Fruit fly (Drosophila melanogaster) whole organism, embryonic: ENCODE measurements around the gene mldr.

Experiments used
- Bgb ChIP-seq: fragments of 200-800 bp; sonication (Bioruptor generic); IDR thresholded peaks from 2 replicates; pipeline ENCODE4 v1.3.6; 2022; ENCODE audit warnings: missing biosample characterization, missing genetic modification characterization; ENCODE audit not compliant: partially characterized antibody
- CG12071 ChIP-seq: fragments of 200-800 bp; sonication (Bioruptor generic); optimal IDR thresholded peaks from 3 replicates; lab custom pipeline; 2018; ENCODE audit warnings: missing biosample characterization, mild to moderate bottlenecking, missing genetic modification characterization
- CG13424 ChIP-seq: fragments of 200-800 bp; sonication (Bioruptor generic); optimal IDR thresholded peaks from 2 replicates; lab custom pipeline; 2019; ENCODE audit warnings: missing biosample characterization, mild to moderate bottlenecking, missing genetic modification characterization, moderate library complexity
- CG2129 ChIP-seq: fragments of 200-800 bp; sonication (Bioruptor generic); IDR thresholded peaks from 2 replicates; pipeline ENCODE4 v1.3.6; 2022; ENCODE audit warnings: missing biosample characterization, missing genetic modification characterization; ENCODE audit not compliant: partially characterized antibody
- CG2678 ChIP-seq: fragments of 200-800 bp; sonication (Bioruptor generic); optimal IDR thresholded peaks from 3 replicates; lab custom pipeline; 2019; ENCODE audit warnings: missing biosample characterization, mild to moderate bottlenecking, missing genetic modification characterization, moderate library complexity
- CG31365 ChIP-seq: fragments of 200-800 bp; sonication (Bioruptor generic); optimal IDR thresholded peaks from 2 replicates; lab custom pipeline; 2018; ENCODE audit warnings: missing biosample characterization, mild to moderate bottlenecking, missing genetic modification characterization
- CG33557 ChIP-seq: fragments of 200-800 bp; sonication (Bioruptor generic); optimal IDR thresholded peaks from 2 replicates; lab custom pipeline; 2019; ENCODE audit warnings: missing biosample characterization, mild to moderate bottlenecking, missing genetic modification characterization, moderate library complexity
- CG4730 ChIP-seq: fragments of 200-800 bp; sonication (Bioruptor generic); IDR thresholded peaks from 2 replicates; pipeline ENCODE4 v1.3.6; 2022; ENCODE audit warnings: missing biosample characterization, missing genetic modification characterization
- CG4820 ChIP-seq: fragments of 200-800 bp; sonication (Bioruptor generic); optimal IDR thresholded peaks from 3 replicates; lab custom pipeline; 2016; ENCODE audit warnings: missing biosample characterization, missing genetic modification characterization
- CG5180 ChIP-seq: fragments of 200-800 bp; sonication (Bioruptor generic); optimal IDR thresholded peaks from 3 replicates; lab custom pipeline; 2017; ENCODE audit warnings: missing biosample characterization, missing genetic modification characterization, mild to moderate bottlenecking, moderate library complexity, missing genetic modification reagents
- CG7928 ChIP-seq: fragments of 200-800 bp; sonication (Bioruptor generic); optimal IDR thresholded peaks from 2 replicates; lab custom pipeline; 2017; ENCODE audit warnings: missing biosample characterization, mild to moderate bottlenecking, missing genetic modification characterization
- CG8359 ChIP-seq: fragments of 200-800 bp; sonication (Bioruptor generic); optimal IDR thresholded peaks from 2 replicates; lab custom pipeline; 2017; ENCODE audit warnings: missing biosample characterization, mild to moderate bottlenecking, missing genetic modification characterization, borderline replicate concordance
- CG8924 ChIP-seq: fragments of 200-800 bp; optimal IDR thresholded peaks from 3 replicates; lab custom pipeline; 2019; ENCODE audit warnings: missing biosample characterization, mild to moderate bottlenecking, missing genetic modification characterization, moderate library complexity
- Dfd ChIP-seq, 2 experiments: fragments of >200 bp; optimal IDR thresholded peaks; 2 replicates each; lab custom pipeline; 2017; ENCODE audit warnings: missing biosample characterization in 2 of 2, missing genetic modification characterization in 2 of 2
- E2f1 ChIP-seq: fragments of 200-800 bp; sonication (Bioruptor generic); IDR thresholded peaks from 2 replicates; pipeline ENCODE4 v1.3.6; 2022; ENCODE audit warnings: missing biosample characterization, missing genetic modification characterization
- Gug ChIP-seq: fragments of 200-800 bp; sonication (Bioruptor generic); IDR thresholded peaks from 4 replicates; pipeline ENCODE4 v1.3.6; 2022; ENCODE audit warnings: missing biosample characterization, missing genetic modification characterization
- HLH3B ChIP-seq: fragments of 200-800 bp; sonication (Bioruptor generic); IDR thresholded peaks from 2 replicates; pipeline ENCODE4 v1.3.6; 2022; ENCODE audit warnings: missing biosample characterization, missing genetic modification characterization
- Hand ChIP-seq: fragments of 200-800 bp; sonication (Bioruptor generic); optimal IDR thresholded peaks from 2 replicates; lab custom pipeline; 2017; ENCODE audit warnings: mild to moderate bottlenecking, missing biosample characterization, missing genetic modification reagents, missing genetic modification characterization
- Hmr ChIP-seq: fragments of 200-800 bp; sonication (Bioruptor generic); optimal IDR thresholded peaks from 3 replicates; lab custom pipeline; 2017; ENCODE audit warnings: mild to moderate bottlenecking, missing biosample characterization, missing genetic modification reagents, missing genetic modification characterization
- NFAT ChIP-seq: fragments of 200-800 bp; sonication (Bioruptor generic); IDR thresholded peaks from 2 replicates; pipeline ENCODE4 v1.3.6; 2022; ENCODE audit warnings: missing biosample characterization, missing genetic modification characterization
- Rfx ChIP-seq: fragments of 200-800 bp; sonication (Bioruptor generic); IDR thresholded peaks from 2 replicates; pipeline ENCODE4 v1.3.6; 2022; ENCODE audit warnings: missing biosample characterization, missing genetic modification characterization
- Sox102F ChIP-seq: fragments of 200-800 bp; sonication (Bioruptor generic); optimal IDR thresholded peaks from 2 replicates; lab custom pipeline; 2018; ENCODE audit warnings: missing biosample characterization, mild to moderate bottlenecking, missing genetic modification characterization, moderate library complexity
- Sry-β ChIP-seq: fragments of 200-800 bp; sonication (Bioruptor generic); optimal IDR thresholded peaks from 2 replicates; lab custom pipeline; 2018; ENCODE audit warnings: missing biosample characterization, mild to moderate bottlenecking, missing genetic modification characterization, moderate library complexity
- YL-1 ChIP-seq: fragments of 200-800 bp; sonication (Bioruptor generic); optimal IDR thresholded peaks from 3 replicates; lab custom pipeline; 2017; ENCODE audit warnings: missing biosample characterization, mild to moderate bottlenecking, missing genetic modification characterization
- bowl ChIP-seq: fragments of 200-800 bp; sonication (Bioruptor generic); IDR thresholded peaks from 2 replicates; pipeline ENCODE4 v1.3.6; 2022; ENCODE audit warnings: missing biosample characterization, missing genetic modification characterization
- cg ChIP-seq: fragments of 200-800 bp; sonication (Bioruptor generic); optimal IDR thresholded peaks from 3 replicates; lab custom pipeline; 2019; ENCODE audit warnings: missing biosample characterization, mild to moderate bottlenecking, missing genetic modification characterization, moderate library complexity
- crc ChIP-seq: fragments of 200-800 bp; sonication (Bioruptor generic); optimal IDR thresholded peaks from 2 replicates; lab custom pipeline; 2016; ENCODE audit warnings: missing biosample characterization, missing genetic modification characterization
- croc ChIP-seq: fragments of 200-800 bp; sonication (Bioruptor generic); conservative IDR thresholded peaks from 3 replicates; pipeline ENCODE4 v1.3.6; 2022; ENCODE audit warnings: missing biosample characterization, missing genetic modification characterization
- danr ChIP-seq: fragments of 200-800 bp; sonication (Bioruptor generic); IDR thresholded peaks from 2 replicates; pipeline ENCODE4 v1.3.6; 2022; ENCODE audit warnings: missing biosample characterization, missing genetic modification characterization
- eve ChIP-seq, 2 experiments: fragments of >200 bp; optimal IDR thresholded peaks; 2 replicates each; lab custom pipeline; 2017; ENCODE audit warnings: missing biosample characterization in 2 of 2, missing genetic modification characterization in 2 of 2
- exex ChIP-seq: fragments of 200-800 bp; sonication (Bioruptor generic); optimal IDR thresholded peaks from 4 replicates; lab custom pipeline; 2018; ENCODE audit warnings: missing biosample characterization, mild to moderate bottlenecking, missing genetic modification characterization, moderate library complexity
- gfzf ChIP-seq: fragments of 200-800 bp; sonication (Bioruptor generic); optimal IDR thresholded peaks from 2 replicates; lab custom pipeline; 2016; ENCODE audit warnings: missing biosample characterization, mild to moderate bottlenecking, missing genetic modification characterization, moderate library complexity
- jing ChIP-seq: fragments of 200-800 bp; sonication (Bioruptor generic); optimal IDR thresholded peaks from 2 replicates; lab custom pipeline; 2018; ENCODE audit warnings: missing biosample characterization, mild to moderate bottlenecking, missing genetic modification characterization
- klu ChIP-seq: fragments of 200-800 bp; sonication (Bioruptor generic); IDR thresholded peaks from 2 replicates; pipeline ENCODE4 v1.3.6; 2022; ENCODE audit warnings: missing biosample characterization, missing genetic modification characterization
- mirr ChIP-seq: fragments of 200-800 bp; sonication (Bioruptor generic); optimal IDR thresholded peaks from 3 replicates; lab custom pipeline; 2018; ENCODE audit warnings: missing biosample characterization, mild to moderate bottlenecking, missing genetic modification characterization
- mld ChIP-seq: fragments of 200-800 bp; sonication (Bioruptor generic); IDR thresholded peaks from 3 replicates; pipeline ENCODE4 v1.3.6; 2022; ENCODE audit warnings: missing biosample characterization, missing genetic modification characterization; ENCODE audit not compliant: partially characterized antibody
- phol ChIP-seq: fragments of 200-800 bp; sonication (Bioruptor generic); optimal IDR thresholded peaks from 3 replicates; lab custom pipeline; 2018; ENCODE audit warnings: missing biosample characterization, mild to moderate bottlenecking, missing genetic modification characterization, moderate library complexity
- pum ChIP-seq: fragments of 200-800 bp; sonication (Bioruptor generic); optimal IDR thresholded peaks from 2 replicates; lab custom pipeline; 2016; ENCODE audit warnings: missing biosample characterization, missing genetic modification characterization
- repo ChIP-seq: fragments of 200-800 bp; sonication (Bioruptor generic); optimal IDR thresholded peaks from 2 replicates; lab custom pipeline; 2016; ENCODE audit warnings: missing biosample characterization, missing genetic modification characterization
- row ChIP-seq: fragments of 200-800 bp; sonication (Bioruptor generic); IDR thresholded peaks from 3 replicates; pipeline ENCODE4 v1.3.6; 2022; ENCODE audit warnings: missing biosample characterization, missing genetic modification characterization
- run ChIP-seq: fragments of 200-800 bp; sonication (Bioruptor generic); optimal IDR thresholded peaks from 3 replicates; lab custom pipeline; 2018; ENCODE audit warnings: missing biosample characterization, mild to moderate bottlenecking, missing genetic modification characterization
- sens ChIP-seq: fragments of 200-800 bp; sonication (Bioruptor generic); peaks from one replicate; lab custom pipeline; 2016; ENCODE audit warnings: missing biosample characterization, missing genetic modification characterization
- seq ChIP-seq: fragments of 200-800 bp; sonication (Bioruptor generic); IDR thresholded peaks from 2 replicates; pipeline ENCODE4 v1.3.6; 2022; ENCODE audit warnings: missing biosample characterization, missing genetic modification characterization
- slbo ChIP-seq: fragments of 200-800 bp; sonication (Bioruptor generic); IDR thresholded peaks from 2 replicates; pipeline ENCODE4 v1.3.6; 2022; ENCODE audit warnings: missing biosample characterization, missing genetic modification characterization
- stc ChIP-seq: fragments of 200-800 bp; sonication (Bioruptor generic); IDR thresholded peaks from 2 replicates; pipeline ENCODE4 v1.3.6; 2022; ENCODE audit warnings: missing biosample characterization, missing genetic modification characterization
- tio ChIP-seq: fragments of 200-800 bp; sonication (Bioruptor generic); optimal IDR thresholded peaks from 2 replicates; lab custom pipeline; 2017; ENCODE audit warnings: missing biosample characterization, missing genetic modification characterization, inconsistent platforms
- tx ChIP-seq: fragments of 200-800 bp; sonication (Bioruptor generic); optimal IDR thresholded peaks from 2 replicates; lab custom pipeline; 2016; ENCODE audit warnings: missing biosample characterization, missing genetic modification characterization
- usp ChIP-seq: fragments of >200 bp; optimal IDR thresholded peaks from 2 replicates; lab custom pipeline; 2017; ENCODE audit warnings: missing biosample characterization, missing genetic modification characterization
- vnd ChIP-seq: fragments of 200-800 bp; sonication (Bioruptor generic); IDR thresholded peaks from 3 replicates; pipeline ENCODE4 v1.3.6; 2022; ENCODE audit warnings: missing biosample characterization, missing genetic modification characterization; ENCODE audit not compliant: partially characterized antibody
- zen2 ChIP-seq: fragments of 200-800 bp; sonication (Bioruptor generic); IDR thresholded peaks from 3 replicates; pipeline ENCODE4 v1.3.6; 2022; ENCODE audit warnings: missing biosample characterization, missing genetic modification characterization; ENCODE audit not compliant: partially characterized antibody

The mldr gene

dm6 chrX:6339970-6340548 is 49.0 kb downstream of the mldr start (continued):
- TF ChIP-seq CG2129 (GFP tag; lab: Robert Waterston, UW): no peak
- peak; percentile 24 for TF ChIP-seq exex (tag; lab: Kevin White, UChicago)
- no peak for TF ChIP-seq bowl
- no peak for TF ChIP-seq mld
- TF ChIP-seq tx (GFP tag; lab: Kevin White, UChicago): no peak
- no peak for TF ChIP-seq usp (GFP tag; lab: Kevin White, UChicago)
- peak; percentile 13 for TF ChIP-seq Hmr
- no peak for TF ChIP-seq zen2 (GFP tag; lab: Robert Waterston, UW)
- peak; percentile 46 for TF ChIP-seq CG8924 (tag; lab: Kevin White, UChicago)
- TF ChIP-seq Gug (GFP tag; lab: Robert Waterston, UW): 0 out of 4 replicates have a peak, but pooled peaks have one; percentile 17
- peak; percentile 38 for TF ChIP-seq CG12071 (GFP tag; lab: Kevin White, UChicago)
- peak; percentile 61 for TF ChIP-seq row (GFP tag; lab: Robert Waterston, UW)
- TF ChIP-seq run (tag; lab: Kevin White, UChicago): no peak
- TF ChIP-seq mirr (GFP tag; lab: Kevin White, UChicago): no peak
- peak; percentile 61 for TF ChIP-seq stc (GFP tag; lab: Robert Waterston, UW)
- TF ChIP-seq danr (GFP tag; lab: Robert Waterston, UW): no peak
- peak; percentile 60; the same call in 1 of the 2 replicates for TF ChIP-seq HLH3B (GFP tag; lab: Robert Waterston, UW)
- TF ChIP-seq CG33557 (GFP tag; lab: Kevin White, UChicago): no peak
- TF ChIP-seq crc (GFP tag; lab: Kevin White, UChicago): no peak
- TF ChIP-seq croc (GFP tag; lab: Robert Waterston, UW): peak; percentile 28; the same call in 2 of the 3 replicates
- TF ChIP-seq tio (GFP tag; lab: Kevin White, UChicago): peak; percentile 5
- TF ChIP-seq E2f1 (GFP tag; lab: Robert Waterston, UW): peak; percentile 66
- TF ChIP-seq Sox102F (GFP tag; lab: Kevin White, UChicago): peak; percentile 72
- TF ChIP-seq klu: peak; percentile 50
- no peak for TF ChIP-seq jing
- no peak for TF ChIP-seq Bgb (GFP tag; lab: Robert Waterston, UW)
- TF ChIP-seq Hand (GFP tag; lab: Kevin White, UChicago): no peak
- no peak for TF ChIP-seq CG7928 (GFP tag; lab: Kevin White, UChicago)
- no peak for TF ChIP-seq Dfd (GFP tag; optimal IDR thresholded peaks at IDR 0.05; lab: Kevin White, UChicago)
- peak; percentile 85 for TF ChIP-seq sens
- TF ChIP-seq Sry-β: no peak
- 0 out of 2 replicates have a peak, but pooled peaks have one; percentile 28 for TF ChIP-seq seq (GFP tag; lab: Robert Waterston, UW)
- no peak for TF ChIP-seq CG4730 (GFP tag; lab: Robert Waterston, UW)
- TF ChIP-seq CG13424: peak; percentile 65
- TF ChIP-seq CG8359 (GFP tag; lab: Kevin White, UChicago): no peak
- TF ChIP-seq CG31365: no peak
- peak; percentile 50 for TF ChIP-seq NFAT (GFP tag; lab: Robert Waterston, UW)
- no peak for TF ChIP-seq vnd (GFP tag; lab: Robert Waterston, UW)
- TF ChIP-seq Rfx (GFP tag; lab: Robert Waterston, UW): peak; percentile 70
- TF ChIP-seq repo: no peak
- TF ChIP-seq phol (tag; lab: Kevin White, UChicago): peak; percentile 57
- peak; percentile 77 for TF ChIP-seq slbo
- no peak for TF ChIP-seq eve (GFP tag; optimal IDR thresholded peaks at IDR 0.05; lab: Kevin White, UChicago)
- no peak for TF ChIP-seq CG5180 (GFP tag; lab: Kevin White, UChicago)
- TF ChIP-seq gfzf (GFP tag; lab: Kevin White, UChicago): no peak
- TF ChIP-seq cg (GFP tag; lab: Kevin White, UChicago): no peak
- peak; percentile 4 for TF ChIP-seq pum
- peak; percentile 65 for TF ChIP-seq CG2678
- TF ChIP-seq YL-1 (GFP tag; lab: Kevin White, UChicago): no peak
- peak; percentile 19 for TF ChIP-seq CG4820
